Fruit fly (Drosophila melanogaster): ENCODE measurements around the gene Gr93c.
A peak's percentile ranks its signal among the peaks of the same experiment; 100 is the strongest.

dm6 chr3R:21853618-21854573, 8.8 kb upstream of the Gr93c start:
- TF ChIP-seq cnc (optimal IDR thresholded peaks at IDR 0.05), result no peak
- TF ChIP-seq tj (GFP tag; optimal IDR thresholded peaks at IDR 0.05), result peak; percentile 55
- peak; percentile 49 for TF ChIP-seq CG7045 (GFP tag; optimal IDR thresholded peaks at IDR 0.05)

Data from whole organism, adult.